Worm (Caenorhabditis elegans) whole organism, late embryonic: ENCODE measurements around the gene ugt-63.

Source experiments
- C38D4.7 ChIP-seq: fragments of 200-800 bp; sonication (Bioruptor generic); optimal IDR thresholded peaks from 2 replicates; lab custom pipeline; 2018; ENCODE audit warnings: mild to moderate bottlenecking, missing genetic modification characterization, moderate library complexity, missing compliant biosample characterization
- K02D7.2 ChIP-seq: sonication (generic microtip); optimal IDR thresholded peaks from 2 replicates; lab custom pipeline; 2017; ENCODE audit warnings: mild to moderate bottlenecking, missing genetic modification characterization, missing compliant biosample characterization
- Y22D7AL.16 ChIP-seq: sonication (generic microtip); optimal IDR thresholded peaks from 2 replicates; lab custom pipeline; 2016; ENCODE audit warnings: missing genetic modification characterization, missing compliant biosample characterization
- ceh-18 ChIP-seq: sonication (generic microtip); optimal IDR thresholded peaks from 2 replicates; lab custom pipeline; 2016; ENCODE audit warnings: missing genetic modification characterization, missing compliant biosample characterization
- ceh-19 ChIP-seq: fragments of 200-800 bp; sonication (Bioruptor generic); optimal IDR thresholded peaks from 2 replicates; lab custom pipeline; 2018; ENCODE audit warnings: mild to moderate bottlenecking, missing genetic modification characterization, missing compliant biosample characterization
- ceh-2 ChIP-seq: sonication (generic microtip); optimal IDR thresholded peaks from 2 replicates; lab custom pipeline; 2016; ENCODE audit warnings: missing genotype, missing genetic modification characterization, missing compliant biosample characterization
- ceh-22 ChIP-seq: sonication (generic microtip); optimal IDR thresholded peaks from 2 replicates; lab custom pipeline; 2017; ENCODE audit warnings: missing biosample characterization, missing genetic modification characterization
- ceh-24 ChIP-seq: sonication (generic microtip); optimal IDR thresholded peaks from 2 replicates; lab custom pipeline; 2016; ENCODE audit warnings: mild to moderate bottlenecking, missing genetic modification characterization, missing compliant biosample characterization
- ceh-30 ChIP-seq: fragments of 150-350 bp; optimal IDR thresholded peaks from 2 replicates; lab custom pipeline; 2014; ENCODE audit warnings: missing biosample characterization, missing genetic modification characterization
- ceh-45 ChIP-seq: fragments of 200-800 bp; sonication (Bioruptor generic); IDR thresholded peaks from 2 replicates; pipeline ENCODE4 v1.3.6; 2022; ENCODE audit warnings: missing genetic modification reagents, missing genetic modification characterization, missing compliant biosample characterization
- ceh-48 ChIP-seq: sonication (generic microtip); optimal IDR thresholded peaks from 2 replicates; lab custom pipeline; 2016; ENCODE audit warnings: missing genetic modification characterization, inconsistent platforms, missing compliant biosample characterization
- dmd-4 ChIP-seq: sonication (generic microtip); optimal IDR thresholded peaks from 2 replicates; lab custom pipeline; 2016; ENCODE audit warnings: borderline replicate concordance, missing genetic modification characterization, missing compliant biosample characterization
- eyg-1 ChIP-seq: sonication (generic microtip); optimal IDR thresholded peaks from 2 replicates; lab custom pipeline; 2016; ENCODE audit warnings: missing genotype, missing genetic modification characterization, missing compliant biosample characterization
- fax-1 ChIP-seq: sonication (generic microtip); optimal IDR thresholded peaks from 2 replicates; lab custom pipeline; 2016; ENCODE audit warnings: missing genotype, missing genetic modification characterization, missing compliant biosample characterization
- fkh-10 ChIP-seq: fragments of 150-350 bp; optimal IDR thresholded peaks from 2 replicates; lab custom pipeline; 2014; ENCODE audit warnings: missing biosample characterization, missing genetic modification reagents, missing genetic modification characterization
- fkh-6 ChIP-seq: sonication (generic microtip); optimal IDR thresholded peaks from 2 replicates; lab custom pipeline; 2016; ENCODE audit warnings: missing genetic modification characterization, missing compliant biosample characterization
- hlh-13 ChIP-seq: fragments of 200-800 bp; sonication (Bioruptor generic); optimal IDR thresholded peaks from 2 replicates; lab custom pipeline; 2018; ENCODE audit warnings: mild to moderate bottlenecking, missing genetic modification characterization, missing compliant biosample characterization
- hlh-30 ChIP-seq: sonication (generic microtip); optimal IDR thresholded peaks from 2 replicates; lab custom pipeline; 2017; ENCODE audit warnings: antibody characterized with exemption, missing genetic modification characterization, missing compliant biosample characterization; ENCODE audit not compliant: insufficient read depth
- hlh-8 ChIP-seq: sonication (generic microtip); optimal IDR thresholded peaks from 2 replicates; lab custom pipeline; 2016; ENCODE audit warnings: missing genotype, missing genetic modification characterization, missing compliant biosample characterization
- lim-6 ChIP-seq: sonication (generic microtip); optimal IDR thresholded peaks from 2 replicates; lab custom pipeline; 2016; ENCODE audit warnings: missing genetic modification characterization, missing compliant biosample characterization
- lin-11 ChIP-seq: fragments of 200-800 bp; sonication (Bioruptor generic); optimal IDR thresholded peaks from 2 replicates; lab custom pipeline; 2018; ENCODE audit warnings: mild to moderate bottlenecking, missing genetic modification characterization, missing compliant biosample characterization
- madf-2 ChIP-seq: sonication (generic microtip); optimal IDR thresholded peaks from 2 replicates; lab custom pipeline; 2017; ENCODE audit warnings: missing genetic modification characterization, missing compliant biosample characterization
- mec-3 ChIP-seq: sonication (generic microtip); optimal IDR thresholded peaks from 2 replicates; lab custom pipeline; 2016; ENCODE audit warnings: borderline replicate concordance, missing genetic modification characterization, missing compliant biosample characterization
- nhr-232 ChIP-seq: sonication (generic microtip); optimal IDR thresholded peaks from 2 replicates; lab custom pipeline; 2016; ENCODE audit warnings: missing genetic modification characterization, missing compliant biosample characterization
- pag-3 ChIP-seq: sonication (generic microtip); optimal IDR thresholded peaks from 2 replicates; lab custom pipeline; 2016; ENCODE audit warnings: missing compliant biosample characterization, missing genetic modification characterization, borderline replicate concordance
- pat-9 ChIP-seq: fragments of 200-800 bp; sonication (Bioruptor generic); optimal IDR thresholded peaks from 2 replicates; lab custom pipeline; 2018; ENCODE audit warnings: mild to moderate bottlenecking, missing genetic modification characterization, moderate library complexity, missing compliant biosample characterization
- pha-2 ChIP-seq: sonication (generic microtip); optimal IDR thresholded peaks from 2 replicates; lab custom pipeline; 2017; ENCODE audit warnings: mild to moderate bottlenecking, missing genetic modification characterization, missing compliant biosample characterization
- pqm-1 ChIP-seq: sonication (generic microtip); optimal IDR thresholded peaks from 2 replicates; lab custom pipeline; 2016; ENCODE audit warnings: missing genetic modification characterization, missing compliant biosample characterization
- pros-1 ChIP-seq: fragments of 150-350 bp; optimal IDR thresholded peaks from 2 replicates; lab custom pipeline; 2014; ENCODE audit warnings: missing biosample characterization, missing genetic modification reagents, missing genetic modification characterization
- rnt-1 ChIP-seq: sonication (generic microtip); optimal IDR thresholded peaks from 2 replicates; lab custom pipeline; 2016; ENCODE audit warnings: missing genetic modification characterization, missing compliant biosample characterization
- syd-9 ChIP-seq: sonication (generic microtip); optimal IDR thresholded peaks from 2 replicates; lab custom pipeline; 2016; ENCODE audit warnings: mild to moderate bottlenecking, missing genetic modification characterization, moderate library complexity, missing compliant biosample characterization
- tbx-2 ChIP-seq: sonication (generic microtip); optimal IDR thresholded peaks from 2 replicates; lab custom pipeline; 2016; ENCODE audit warnings: missing genetic modification characterization, missing compliant biosample characterization
- tbx-7 ChIP-seq: sonication (generic microtip); optimal IDR thresholded peaks from 2 replicates; lab custom pipeline; 2016; ENCODE audit warnings: missing genotype, missing genetic modification characterization, missing compliant biosample characterization
- ttx-3 ChIP-seq: sonication (generic microtip); optimal IDR thresholded peaks from 2 replicates; lab custom pipeline; 2016; ENCODE audit warnings: missing genetic modification reagents, missing genetic modification characterization, missing compliant biosample characterization
- unc-3 ChIP-seq, 2 experiments: fragments of 200-800 bp in 1 of 2; sonication (Bioruptor generic) in 1 of 2; sonication (generic microtip) in 1 of 2; conservative IDR thresholded peaks in 1 of 2; optimal IDR thresholded peaks in 1 of 2; 2 replicates each; pipeline versions ENCODE4 v1.3.6 to Lab custom; 2016 to 2022; ENCODE audit warnings: missing compliant biosample characterization in 2 of 2, missing genetic modification characterization in 2 of 2, missing genetic modification reagents in 1 of 2
- unc-42 ChIP-seq: sonication (generic microtip); optimal IDR thresholded peaks from 2 replicates; lab custom pipeline; 2016; ENCODE audit warnings: missing genotype, missing genetic modification characterization, missing compliant biosample characterization

Gene ugt-63

DNA sequence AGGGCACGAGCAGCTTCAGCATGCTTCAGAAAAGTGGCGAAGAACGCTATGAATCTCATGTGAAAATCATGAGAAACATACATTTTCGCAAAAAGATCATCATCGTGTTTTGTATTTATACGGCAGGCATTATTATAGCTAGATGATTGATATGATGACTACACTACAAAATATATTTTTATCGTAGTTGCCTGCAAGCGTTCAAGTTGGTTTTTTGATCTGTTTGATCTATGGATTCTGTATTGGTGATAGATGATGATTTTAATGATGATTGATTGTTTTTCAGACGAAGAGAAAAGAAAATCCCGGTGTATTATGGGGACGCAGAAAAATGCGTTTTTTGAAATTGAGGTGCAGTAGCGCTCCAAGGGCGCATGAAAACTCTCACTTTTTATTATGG is at the start of gene ugt-63:
Gene ugt-63, minus strand, starts transcription at position 89 of the 400 bp plus-strand sequence.
- TF ChIP-seq pqm-1 (tag; lab: Kevin White, UChicago) = no peak
- no peak for TF ChIP-seq unc-3 (GFP tag; conservative IDR thresholded peaks at IDR 0.05; lab: Robert Waterston, UW)
- no peak for TF ChIP-seq unc-3 (tag; optimal IDR thresholded peaks at IDR 0.05; lab: Kevin White, UChicago)
- TF ChIP-seq ttx-3 (tag; lab: Kevin White, UChicago) = no peak
- TF ChIP-seq dmd-4 = no peak
- no peak for TF ChIP-seq fkh-6
- no peak for TF ChIP-seq hlh-13 (GFP tag; lab: Kevin White, UChicago)
- no peak for TF ChIP-seq ceh-19 (GFP tag; lab: Kevin White, UChicago)
- no peak for TF ChIP-seq pros-1 (tag; lab: Kevin White, UChicago)
- no peak for TF ChIP-seq pag-3 (tag; lab: Kevin White, UChicago)

DNA sequence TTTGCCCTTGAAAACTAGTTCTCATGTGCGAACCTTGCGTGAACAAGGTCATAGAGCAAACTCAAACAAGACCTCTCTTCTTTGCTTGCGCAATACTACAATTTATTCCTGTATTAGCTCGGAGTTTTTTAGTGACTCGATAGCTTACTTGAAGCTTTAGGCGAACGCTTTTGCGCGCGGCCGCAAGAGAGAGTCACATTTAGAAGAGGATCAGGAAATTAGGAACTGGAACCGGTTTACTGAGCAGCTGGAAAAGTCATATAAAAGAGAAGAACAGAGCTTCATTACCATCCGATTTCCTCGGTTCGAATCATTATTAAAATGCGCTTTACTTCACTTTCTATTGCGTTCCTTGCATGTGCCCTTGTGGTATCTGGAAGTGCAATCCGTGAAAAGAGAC is 47.7 kb upstream of the ugt-63 start, which contains the start of gene abu-15:
Gene abu-15, plus strand, starts transcription at position 301 of the 400 bp plus-strand sequence.
- TF ChIP-seq ceh-48 = no peak
- no peak for TF ChIP-seq hlh-13 (GFP tag; lab: Kevin White, UChicago)
- no peak for TF ChIP-seq hlh-8
- TF ChIP-seq ceh-30 (tag; lab: Kevin White, UChicago) = no peak
- no peak for TF ChIP-seq C38D4.7
- TF ChIP-seq lin-11 = no peak
- TF ChIP-seq ceh-2 (tag; lab: Kevin White, UChicago) = no peak
- no peak for TF ChIP-seq ceh-18
- no peak for TF ChIP-seq unc-42 (tag; lab: Kevin White, UChicago)
- no peak for TF ChIP-seq fkh-6
- no peak for TF ChIP-seq syd-9 (tag; lab: Kevin White, UChicago)
- TF ChIP-seq ceh-22 = no peak

ce11 chrV:5157660-5158059 is 47.1 kb upstream of the ugt-63 start, which contains the start of gene srx-39:
srx-39 (minus strand) TSS chrV:5157760.
- TF ChIP-seq pat-9 (no peak), lin-11 (no peak), Y22D7AL.16 (tag; lab: Kevin White, UChicago) (no peak), fkh-6 (no peak), mec-3 (tag; lab: Kevin White, UChicago) (no peak), ceh-45 (no peak), fax-1 (tag; lab: Kevin White, UChicago) (no peak), ttx-3 (tag; lab: Kevin White, UChicago) (no peak), fkh-10 (GFP tag; lab: Kevin White, UChicago) (no peak), lim-6 (tag; lab: Kevin White, UChicago) (no peak), pag-3 (tag; lab: Kevin White, UChicago) (no peak), pha-2 (tag; lab: Kevin White, UChicago) (no peak), tbx-2 (tag; lab: Kevin White, UChicago) (no peak), hlh-30 (tag; lab: Kevin White, UChicago) (no peak), hlh-13 (GFP tag; lab: Kevin White, UChicago) (no peak), rnt-1 (no peak), K02D7.2 (tag; lab: Kevin White, UChicago) (no peak), madf-2 (tag; lab: Kevin White, UChicago) (no peak), tbx-7 (tag; lab: Kevin White, UChicago) (no peak), eyg-1 (tag; lab: Kevin White, UChicago) (no peak)
- TF ChIP-seq, all 69 proteins: peak for 0

- TF ChIP-seq fkh-10 (GFP tag; lab: Kevin White, UChicago) (no peak), ceh-24 (tag; lab: Kevin White, UChicago) (no peak), eyg-1 (tag; lab: Kevin White, UChicago) (no peak), lim-6 (tag; lab: Kevin White, UChicago) (no peak), nhr-232 (tag; lab: Kevin White, UChicago) (no peak)
- TF ChIP-seq, all 69 proteins: peak for 0
Measured at ce11 chrV:5155516-5155915, 44.9 kb upstream of the ugt-63 start, which contains the start of gene srx-38. srx-38 (minus strand) TSS chrV:5155616.
